Worm (Caenorhabditis elegans): ENCODE measurements around the gene fbxc-15.
"Not testable (repeated sequence)": the region's sequence is repeated elsewhere in the genome, so short reads cannot be mapped to it uniquely, and the experiment has no call there.

ce11 chrII:930871-931270, 48.4 kb upstream of the fbxc-15 start, which contains the start of gene fbxc-34:
- TF ChIP-seq tra-4 (tag; optimal IDR thresholded peaks at IDR 0.05); F13C5.2 (tag; optimal IDR thresholded peaks at IDR 0.05); ama-1 (optimal IDR thresholded peaks at IDR 0.05); B0310.2 (tag; optimal IDR thresholded peaks at IDR 0.05); sea-1 (GFP tag; conservative IDR thresholded peaks at IDR 0.05); scrt-1 (GFP tag; IDR thresholded peaks at IDR 0.05); hmg-4 (GFP tag; optimal IDR thresholded peaks at IDR 0.05); aly-1 (tag; optimal IDR thresholded peaks at IDR 0.05); tbx-11 (GFP tag; IDR thresholded peaks at IDR 0.05); pes-1 (GFP tag; IDR thresholded peaks at IDR 0.05); flt-1 (GFP tag; IDR thresholded peaks at IDR 0.05): not testable (repeated sequence)
